Worm (Caenorhabditis elegans): Measurements from ENCODE around the gene ugt-43.
A peak's percentile ranks its signal among the peaks of the same experiment; 100 is the strongest.

Gene ugt-43

ce11 chrIV:10489409-10489808, 25.0 kb downstream of the ugt-43 start:
- TF ChIP-seq ztf-23 (GFP tag; IDR thresholded peaks at IDR 0.05) (no peak), ref-1 (GFP tag; conservative IDR thresholded peaks at IDR 0.05) (no peak), klf-2 (GFP tag; conservative IDR thresholded peaks at IDR 0.05) (no peak), med-1 (GFP tag; optimal IDR thresholded peaks at IDR 0.05; ENCODE audit: insufficient read depth) (no peak), flt-1 (GFP tag; IDR thresholded peaks at IDR 0.05) (no peak), tab-1 (GFP tag; IDR thresholded peaks at IDR 0.05) (no peak), cog-1 (tag; optimal IDR thresholded peaks at IDR 0.05) (no peak), ztf-29 (GFP tag; IDR thresholded peaks at IDR 0.05) (no peak)

ce11 chrIV:10498401-10498800, 34.0 kb downstream of the ugt-43 start:
- TF ChIP-seq flt-1 (GFP tag; IDR thresholded peaks at IDR 0.05) (no peak), T22C8.4 (GFP tag; IDR thresholded peaks at IDR 0.05) (no peak), ztf-23 (GFP tag; IDR thresholded peaks at IDR 0.05) (no peak), ref-1 (GFP tag; conservative IDR thresholded peaks at IDR 0.05) (no peak), ztf-29 (GFP tag; IDR thresholded peaks at IDR 0.05) (no peak), cog-1 (tag; optimal IDR thresholded peaks at IDR 0.05) (no peak), klf-2 (GFP tag; conservative IDR thresholded peaks at IDR 0.05) (no peak)

ce11 chrIV:10499948-10500356, 35.6 kb downstream of the ugt-43 start:
- no peak for TF ChIP-seq cog-1 (tag; optimal IDR thresholded peaks at IDR 0.05)
- TF ChIP-seq ztf-23 (GFP tag; IDR thresholded peaks at IDR 0.05), result 0 out of 2 replicates have a peak, but pooled peaks have one; percentile 43

ce11 chrIV:10500481-10500880, 36.1 kb downstream of the ugt-43 start:
- TF ChIP-seq cog-1 (tag; optimal IDR thresholded peaks at IDR 0.05) (no peak), med-1 (GFP tag; optimal IDR thresholded peaks at IDR 0.05; ENCODE audit: insufficient read depth) (no peak), T22C8.4 (GFP tag; IDR thresholded peaks at IDR 0.05) (no peak), flt-1 (GFP tag; IDR thresholded peaks at IDR 0.05) (no peak), ztf-23 (GFP tag; IDR thresholded peaks at IDR 0.05) (no peak), ztf-29 (GFP tag; IDR thresholded peaks at IDR 0.05) (no peak), tab-1 (GFP tag; IDR thresholded peaks at IDR 0.05) (no peak), ref-1 (GFP tag; conservative IDR thresholded peaks at IDR 0.05) (no peak), klf-2 (GFP tag; conservative IDR thresholded peaks at IDR 0.05) (no peak)

ce11 chrIV:10501550-10502240, 37.3 kb downstream of the ugt-43 start, which contains the start of gene tax-6:
Gene tax-6 (minus strand): TSS chrIV:10501600.
- TF ChIP-seq ztf-29 (GFP tag; IDR thresholded peaks at IDR 0.05) (no peak), klf-2 (GFP tag; conservative IDR thresholded peaks at IDR 0.05) (no peak), T22C8.4 (GFP tag; IDR thresholded peaks at IDR 0.05) (no peak)

ce11 chrIV:10502345-10502744, 38.0 kb downstream of the ugt-43 start:
- no peak for TF ChIP-seq flt-1 (GFP tag; IDR thresholded peaks at IDR 0.05)
- TF ChIP-seq ref-1 (GFP tag; conservative IDR thresholded peaks at IDR 0.05), result no peak
- no peak for TF ChIP-seq ztf-23 (GFP tag; IDR thresholded peaks at IDR 0.05)
- TF ChIP-seq tab-1 (GFP tag; IDR thresholded peaks at IDR 0.05), result no peak
- TF ChIP-seq T22C8.4 (GFP tag; IDR thresholded peaks at IDR 0.05), result no peak
- TF ChIP-seq med-1 (GFP tag; optimal IDR thresholded peaks at IDR 0.05; ENCODE audit: insufficient read depth), result no peak
- TF ChIP-seq klf-2 (GFP tag; conservative IDR thresholded peaks at IDR 0.05), result no peak
- no peak for TF ChIP-seq ztf-29 (GFP tag; IDR thresholded peaks at IDR 0.05)
- no peak for TF ChIP-seq cog-1 (tag; optimal IDR thresholded peaks at IDR 0.05)

ce11 chrIV:10503750-10504232, 39.4 kb downstream of the ugt-43 start:
- TF ChIP-seq tab-1 (GFP tag; IDR thresholded peaks at IDR 0.05), result no peak
- peak; percentile 38 for TF ChIP-seq cog-1 (tag; optimal IDR thresholded peaks at IDR 0.05)
- peak; percentile 75 for TF ChIP-seq T22C8.4 (GFP tag; IDR thresholded peaks at IDR 0.05)

ce11 chrIV:10505016-10505415, 40.6 kb downstream of the ugt-43 start:
- TF ChIP-seq T22C8.4 (GFP tag; IDR thresholded peaks at IDR 0.05) (no peak), ztf-29 (GFP tag; IDR thresholded peaks at IDR 0.05) (no peak), klf-2 (GFP tag; conservative IDR thresholded peaks at IDR 0.05) (no peak), flt-1 (GFP tag; IDR thresholded peaks at IDR 0.05) (0 out of 2 replicates have a peak, but pooled peaks have one; percentile 11), cog-1 (tag; optimal IDR thresholded peaks at IDR 0.05) (no peak), ref-1 (GFP tag; conservative IDR thresholded peaks at IDR 0.05) (no peak), ztf-23 (GFP tag; IDR thresholded peaks at IDR 0.05) (no peak)

- TF ChIP-seq tab-1 (GFP tag; IDR thresholded peaks at IDR 0.05) (no peak), flt-1 (GFP tag; IDR thresholded peaks at IDR 0.05) (no peak), ztf-29 (GFP tag; IDR thresholded peaks at IDR 0.05) (no peak), ref-1 (GFP tag; conservative IDR thresholded peaks at IDR 0.05) (no peak), med-1 (GFP tag; optimal IDR thresholded peaks at IDR 0.05; ENCODE audit: insufficient read depth) (no peak), cog-1 (tag; optimal IDR thresholded peaks at IDR 0.05) (no peak), klf-2 (GFP tag; conservative IDR thresholded peaks at IDR 0.05) (no peak)
These were observed 41.6 kb downstream of the ugt-43 start for ce11 chrIV:10506016-10506415.

ce11 chrIV:10507586-10507985, 43.2 kb downstream of the ugt-43 start:
- TF ChIP-seq flt-1 (GFP tag; IDR thresholded peaks at IDR 0.05) (no peak), ztf-29 (GFP tag; IDR thresholded peaks at IDR 0.05) (no peak), klf-2 (GFP tag; conservative IDR thresholded peaks at IDR 0.05) (no peak), T22C8.4 (GFP tag; IDR thresholded peaks at IDR 0.05) (no peak), med-1 (GFP tag; optimal IDR thresholded peaks at IDR 0.05; ENCODE audit: insufficient read depth) (no peak), cog-1 (tag; optimal IDR thresholded peaks at IDR 0.05) (no peak), tab-1 (GFP tag; IDR thresholded peaks at IDR 0.05) (no peak), ref-1 (GFP tag; conservative IDR thresholded peaks at IDR 0.05) (no peak), ztf-23 (GFP tag; IDR thresholded peaks at IDR 0.05) (no peak)
